Worm (Caenorhabditis elegans) whole organism, mixed stage, embryonic: ENCODE results near the gene F37A4.2.
A peak's percentile ranks its signal among the peaks of the same experiment; 100 is the strongest.

Experiments
- blmp-1 ChIP-seq: fragments of 150-350 bp; optimal IDR thresholded peaks from 2 replicates; lab custom pipeline; 2014; ENCODE audit warnings: missing biosample characterization, missing genetic modification characterization
- ceh-39 ChIP-seq: fragments of 150-350 bp; optimal IDR thresholded peaks from 2 replicates; lab custom pipeline; 2014; ENCODE audit warnings: missing biosample characterization, missing genetic modification characterization
- ceh-43 ChIP-seq: fragments of 200-800 bp; sonication (Bioruptor generic); optimal IDR thresholded peaks from 2 replicates; lab custom pipeline; 2018; ENCODE audit warnings: mild to moderate bottlenecking, missing genetic modification characterization, moderate library complexity, missing compliant biosample characterization
- ceh-83 ChIP-seq: fragments of 200-800 bp; sonication (Bioruptor generic); optimal IDR thresholded peaks from 2 replicates; lab custom pipeline; 2018; ENCODE audit warnings: mild to moderate bottlenecking, missing genetic modification characterization, missing compliant biosample characterization
- ces-1 ChIP-seq: fragments of 150-350 bp; optimal IDR thresholded peaks from 2 replicates; lab custom pipeline; 2014; ENCODE audit warnings: missing biosample characterization, missing genetic modification reagents, missing genetic modification characterization
- drap-1 ChIP-seq: fragments of 200-800 bp; sonication (Bioruptor generic); optimal IDR thresholded peaks from 3 replicates; lab custom pipeline; 2018; ENCODE audit warnings: mild to moderate bottlenecking, missing genetic modification characterization, missing compliant biosample characterization
- elt-1 ChIP-seq: sonication (generic microtip); optimal IDR thresholded peaks from 2 replicates; lab custom pipeline; 2017; ENCODE audit warnings: missing genetic modification characterization, mild to moderate bottlenecking, missing compliant biosample characterization, antibody characterized with exemption, moderate library complexity, borderline replicate concordance; ENCODE audit not compliant: insufficient read depth
- elt-3 ChIP-seq: fragments of 150-350 bp; optimal IDR thresholded peaks from 2 replicates; lab custom pipeline; 2014; ENCODE audit warnings: missing biosample characterization, missing genetic modification characterization
- ham-2 ChIP-seq: fragments of 200-800 bp; sonication (Bioruptor generic); optimal IDR thresholded peaks from 2 replicates; lab custom pipeline; 2018; ENCODE audit warnings: mild to moderate bottlenecking, missing genetic modification characterization, missing compliant biosample characterization
- hlh-1 ChIP-seq: fragments of 150-350 bp; optimal IDR thresholded peaks from 2 replicates; lab custom pipeline; 2014; ENCODE audit warnings: missing biosample characterization, missing genetic modification reagents, missing genetic modification characterization
- lin-32 ChIP-seq: fragments of 200-800 bp; sonication (Bioruptor generic); optimal IDR thresholded peaks from 2 replicates; lab custom pipeline; 2018; ENCODE audit warnings: mild to moderate bottlenecking, missing genetic modification characterization, missing compliant biosample characterization
- lsy-2 ChIP-seq: fragments of 150-350 bp; optimal IDR thresholded peaks from 2 replicates; lab custom pipeline; 2014; ENCODE audit warnings: missing biosample characterization, missing genetic modification characterization
- mab-5 ChIP-seq: fragments of 150-350 bp; optimal IDR thresholded peaks from 2 replicates; lab custom pipeline; 2014; ENCODE audit warnings: missing biosample characterization, missing genetic modification characterization
- mep-1 ChIP-seq: fragments of 150-350 bp; optimal IDR thresholded peaks from 2 replicates; lab custom pipeline; 2017; ENCODE audit warnings: missing biosample characterization, missing genetic modification reagents, missing genetic modification characterization, inconsistent platforms
- mls-2 ChIP-seq: sonication (generic microtip); optimal IDR thresholded peaks from 2 replicates; lab custom pipeline; 2016; ENCODE audit warnings: mild to moderate bottlenecking, missing genetic modification characterization, moderate library complexity, missing compliant biosample characterization
- nhr-12 ChIP-seq: fragments of 150-350 bp; optimal IDR thresholded peaks from 2 replicates; lab custom pipeline; 2014; ENCODE audit warnings: missing biosample characterization, missing genetic modification characterization
- nhr-2 ChIP-seq: fragments of 150-350 bp; optimal IDR thresholded peaks from 2 replicates; lab custom pipeline; 2014; ENCODE audit warnings: missing biosample characterization, missing genetic modification characterization
- nhr-28 ChIP-seq: fragments of 150-350 bp; optimal IDR thresholded peaks from 2 replicates; lab custom pipeline; 2014; ENCODE audit warnings: missing biosample characterization, missing genetic modification characterization
- nhr-76 ChIP-seq: sonication (generic microtip); optimal IDR thresholded peaks from 2 replicates; lab custom pipeline; 2017; ENCODE audit warnings: missing biosample characterization, missing genetic modification characterization
- pha-4 ChIP-seq: fragments of 150-350 bp; optimal IDR thresholded peaks from 2 replicates; lab custom pipeline; 2018; ENCODE audit warnings: missing biosample characterization, missing genetic modification reagents, missing genetic modification characterization
- sem-2 ChIP-seq: fragments of 200-800 bp; sonication (Bioruptor generic); optimal IDR thresholded peaks from 2 replicates; lab custom pipeline; 2018; ENCODE audit warnings: mild to moderate bottlenecking, missing genetic modification characterization, missing compliant biosample characterization
- sptf-1 ChIP-seq: sonication (generic microtip); optimal IDR thresholded peaks from 2 replicates; lab custom pipeline; 2017; ENCODE audit warnings: mild to moderate bottlenecking, missing genetic modification characterization, moderate library complexity, missing compliant biosample characterization
- tbx-8 ChIP-seq: fragments of 200-800 bp; sonication (Bioruptor generic); optimal IDR thresholded peaks from 2 replicates; lab custom pipeline; 2018; ENCODE audit warnings: mild to moderate bottlenecking, missing genetic modification characterization, moderate library complexity, missing compliant biosample characterization
- unc-120 ChIP-seq: sonication (generic microtip); optimal IDR thresholded peaks from 2 replicates; lab custom pipeline; 2017; ENCODE audit warnings: missing genetic modification characterization, missing compliant biosample characterization; ENCODE audit not compliant: poor library complexity, severe bottlenecking
- unc-62 ChIP-seq: fragments of 150-350 bp; optimal IDR thresholded peaks from 2 replicates; lab custom pipeline; 2014; ENCODE audit warnings: missing biosample characterization, missing genetic modification reagents, missing genetic modification characterization
- zip-8 ChIP-seq: fragments of 150-350 bp; optimal IDR thresholded peaks from 2 replicates; lab custom pipeline; 2014; ENCODE audit warnings: missing biosample characterization, missing genetic modification characterization

The F37A4.2 gene

ce11 chrIII:6736566-6736965 lies 14.3 kb downstream of the F37A4.2 start, which contains the start of gene Y102E9.6:
TSS of gene Y102E9.6 (minus strand) at chrIII:6736666.
- no peak for TF ChIP-seq ceh-39 (tag; lab: Kevin White, UChicago)
- no peak for TF ChIP-seq pha-4 (tag; lab: Kevin White, UChicago)
- no peak for TF ChIP-seq sem-2 (GFP tag; lab: Kevin White, UChicago)
- no peak for TF ChIP-seq mep-1 (tag; lab: Kevin White, UChicago)
- TF ChIP-seq nhr-2 (tag; lab: Kevin White, UChicago), result no peak
- no peak for TF ChIP-seq sptf-1

ce11 chrIII:6736971-6737370 lies 14.7 kb downstream of the F37A4.2 start, which contains the start of gene K07E12.2:
TSS of gene K07E12.2 (plus strand) at chrIII:6737271.
- no peak for TF ChIP-seq pha-4 (tag; lab: Kevin White, UChicago)
- TF ChIP-seq ceh-43 (GFP tag; lab: Kevin White, UChicago), result no peak
- TF ChIP-seq nhr-28 (tag; lab: Kevin White, UChicago), result no peak
- TF ChIP-seq unc-120 (tag; lab: Kevin White, UChicago), result no peak
- TF ChIP-seq elt-3 (tag; lab: Kevin White, UChicago), result no peak
- TF ChIP-seq tbx-8 (GFP tag; lab: Kevin White, UChicago), result no peak
- TF ChIP-seq elt-1, result no peak
- no peak for TF ChIP-seq nhr-76 (tag; lab: Kevin White, UChicago)
- TF ChIP-seq mep-1 (tag; lab: Kevin White, UChicago), result no peak
- no peak for TF ChIP-seq ham-2 (GFP tag; lab: Kevin White, UChicago)
- no peak for TF ChIP-seq sem-2 (GFP tag; lab: Kevin White, UChicago)
- TF ChIP-seq nhr-12 (tag; lab: Kevin White, UChicago), result no peak
- no peak for TF ChIP-seq lsy-2
- TF ChIP-seq, all 35 proteins: peak for 0

- TF ChIP-seq pha-4 (tag; lab: Kevin White, UChicago), result no peak
- TF ChIP-seq hlh-1 (tag; lab: Kevin White, UChicago), result no peak
- no peak for TF ChIP-seq mab-5 (tag; lab: Kevin White, UChicago)
- TF ChIP-seq nhr-28 (tag; lab: Kevin White, UChicago), result no peak
- no peak for TF ChIP-seq nhr-12 (tag; lab: Kevin White, UChicago)
- no peak for TF ChIP-seq ceh-43 (GFP tag; lab: Kevin White, UChicago)
- TF ChIP-seq nhr-2 (tag; lab: Kevin White, UChicago), result no peak
Observed at ce11 chrIII:6740072-6740471, 17.8 kb downstream of the F37A4.2 start.

- TF ChIP-seq blmp-1 (tag; lab: Kevin White, UChicago) (no peak), unc-120 (tag; lab: Kevin White, UChicago) (peak; percentile 61), hlh-1 (tag; lab: Kevin White, UChicago) (peak; percentile 41), sem-2 (GFP tag; lab: Kevin White, UChicago) (no peak), nhr-12 (tag; lab: Kevin White, UChicago) (no peak), mep-1 (tag; lab: Kevin White, UChicago) (no peak), ces-1 (GFP tag; lab: Kevin White, UChicago) (no peak), ceh-43 (GFP tag; lab: Kevin White, UChicago) (no peak), unc-62 (GFP tag; lab: Kevin White, UChicago) (peak; percentile 76)
Observed at ce11 chrIII:6742597-6742996, 20.3 kb downstream of the F37A4.2 start.

ce11 chrIII:6746008-6746407 lies 23.8 kb downstream of the F37A4.2 start, which contains the start of gene dig-1:
TSS of gene dig-1 (plus strand) at chrIII:6746308.
- no peak for TF ChIP-seq lin-32 (GFP tag; lab: Kevin White, UChicago)
- no peak for TF ChIP-seq drap-1 (GFP tag; lab: Kevin White, UChicago)
- no peak for TF ChIP-seq mls-2 (tag; lab: Kevin White, UChicago)
- no peak for TF ChIP-seq ces-1 (GFP tag; lab: Kevin White, UChicago)
- TF ChIP-seq ceh-39 (tag; lab: Kevin White, UChicago), result no peak
- TF ChIP-seq zip-8 (tag; lab: Kevin White, UChicago), result peak; percentile 21

ce11 chrIII:6746668-6747067 lies 24.4 kb downstream of the F37A4.2 start:
- TF ChIP-seq mls-2 (tag; lab: Kevin White, UChicago), result no peak
- TF ChIP-seq ceh-43 (GFP tag; lab: Kevin White, UChicago), result no peak
- TF ChIP-seq nhr-28 (tag; lab: Kevin White, UChicago), result no peak
- TF ChIP-seq hlh-1 (tag; lab: Kevin White, UChicago), result no peak
- TF ChIP-seq ceh-83, result no peak
